Worm (Caenorhabditis elegans) whole organism, early embryonic: Measurements from ENCODE around the gene C26B9.1.

Experiments
- ama-1 ChIP-seq: fragments of 150-350 bp; optimal IDR thresholded peaks from 2 replicates; lab custom pipeline; 2014
- ceh-36 ChIP-seq: sonication (generic microtip); optimal IDR thresholded peaks from 2 replicates; lab custom pipeline; 2016; ENCODE audit warnings: missing genetic modification characterization, inconsistent platforms, missing compliant biosample characterization
- flt-1 ChIP-seq: fragments of 200-800 bp; sonication (Bioruptor generic); IDR thresholded peaks from 2 replicates; pipeline ENCODE4 v1.3.6; 2022; ENCODE audit warnings: missing genetic modification characterization, missing compliant biosample characterization
- pes-1 ChIP-seq: fragments of 200-800 bp; sonication (Bioruptor generic); IDR thresholded peaks from 2 replicates; pipeline ENCODE4 v1.3.6; 2022; ENCODE audit warnings: missing genetic modification reagents, missing genetic modification characterization, missing compliant biosample characterization

ce11 chrX:5347856-5348255, 3.5 kb downstream of the C26B9.1 start:
- no peak for TF ChIP-seq pes-1 (GFP tag; lab: Robert Waterston, UW)
- no peak for TF ChIP-seq ama-1 (lab: Kevin White, UChicago)
- no peak for TF ChIP-seq ceh-36
- no peak for TF ChIP-seq flt-1 (GFP tag; lab: Robert Waterston, UW)
